Worm (Caenorhabditis elegans): ENCODE measurements around the gene sdz-38.
A peak's percentile ranks its signal among the peaks of the same experiment; 100 is the strongest.

The sdz-38 gene

ce11 chrII:10019669-10020068, 38.0 kb upstream of the sdz-38 start (continued):
- no peak for TF ChIP-seq him-1 (tag; optimal IDR thresholded peaks at IDR 0.05)
- no peak for TF ChIP-seq ceh-91 (GFP tag; IDR thresholded peaks at IDR 0.05)
- TF ChIP-seq lin-54 (GFP tag; optimal IDR thresholded peaks at IDR 0.05): no peak
- TF ChIP-seq ekl-4 (GFP tag; IDR thresholded peaks at IDR 0.05): no peak
- no peak for TF ChIP-seq T07F8.4 (tag; optimal IDR thresholded peaks at IDR 0.05)
- no peak for TF ChIP-seq let-607 (tag; optimal IDR thresholded peaks at IDR 0.05)
- TF ChIP-seq nhr-80 (tag; optimal IDR thresholded peaks at IDR 0.05): peak; percentile 23
- no peak for TF ChIP-seq ets-4 (GFP tag; optimal IDR thresholded peaks at IDR 0.05)
- peak; percentile 25 for TF ChIP-seq lin-40 (tag; optimal IDR thresholded peaks at IDR 0.05)
- no peak for TF ChIP-seq madf-10 (tag; optimal IDR thresholded peaks at IDR 0.05)

ce11 chrII:10017528-10017927, 35.9 kb upstream of the sdz-38 start:
- TF ChIP-seq die-1 (tag; optimal IDR thresholded peaks at IDR 0.05): no peak

- TF ChIP-seq ama-1 (optimal IDR thresholded peaks at IDR 0.05): peak; percentile 26
- TF ChIP-seq ama-1 (GFP tag; optimal IDR thresholded peaks at IDR 0.05): no peak
- TF ChIP-seq mxl-1 (tag; optimal IDR thresholded peaks at IDR 0.05): no peak
- peak; percentile 58 for TF ChIP-seq chd-7 (tag; optimal IDR thresholded peaks at IDR 0.05)
- peak; percentile 20 for TF ChIP-seq K12H6.12 (tag; optimal IDR thresholded peaks at IDR 0.05)
- TF ChIP-seq nfyb-1 (GFP tag; IDR thresholded peaks at IDR 0.05): 0 out of 2 replicates have a peak, but pooled peaks have one; percentile 65
- no peak for TF ChIP-seq F10E7.11 (tag; optimal IDR thresholded peaks at IDR 0.05)
- TF ChIP-seq mcd-1 (GFP tag; IDR thresholded peaks at IDR 0.05): peak; percentile 36; the same call in 1 of the 2 replicates
- TF ChIP-seq die-1 (tag; optimal IDR thresholded peaks at IDR 0.05): peak; percentile 12
- peak; percentile 13; the same call in 1 of the 2 replicates for TF ChIP-seq egrh-3 (GFP tag; IDR thresholded peaks at IDR 0.05)
- peak; percentile 63 for TF ChIP-seq lin-40 (tag; optimal IDR thresholded peaks at IDR 0.05)
- TF ChIP-seq ets-4 (GFP tag; optimal IDR thresholded peaks at IDR 0.05): no peak
- TF ChIP-seq ztf-26 (tag; optimal IDR thresholded peaks at IDR 0.05): peak; percentile 43
- peak; percentile 25; the same call in 1 of the 2 replicates for TF ChIP-seq dox-1 (GFP tag; IDR thresholded peaks at IDR 0.05)
- TF ChIP-seq atf-7 (tag; optimal IDR thresholded peaks at IDR 0.05): peak; percentile 25
- no peak for TF ChIP-seq bed-1 (GFP tag; IDR thresholded peaks at IDR 0.05)
- no peak for TF ChIP-seq lsy-27 (tag; optimal IDR thresholded peaks at IDR 0.05; ENCODE audit: borderline replicate concordance, insufficient read depth)
- TF ChIP-seq zfh-2 (GFP tag; conservative IDR thresholded peaks at IDR 0.05): peak; percentile 88
- peak; percentile 68 for TF ChIP-seq somi-1 (GFP tag; optimal IDR thresholded peaks at IDR 0.05)
- TF ChIP-seq K11D2.4 (GFP tag; IDR thresholded peaks at IDR 0.05): peak; percentile 69; the same call in 1 of the 2 replicates
- peak; percentile 42; the same call in 1 of the 2 replicates for TF ChIP-seq hmg-1.2 (GFP tag; IDR thresholded peaks at IDR 0.05)
- peak; percentile 33 for TF ChIP-seq attf-5 (GFP tag; optimal IDR thresholded peaks at IDR 0.05)
- TF ChIP-seq B0336.3 (GFP tag; IDR thresholded peaks at IDR 0.05): peak; percentile 46; the same call in 1 of the 2 replicates
- TF ChIP-seq lin-26 (GFP tag; IDR thresholded peaks at IDR 0.05): peak; percentile 63
- TF ChIP-seq cebp-1 (GFP tag; IDR thresholded peaks at IDR 0.05): no peak
- peak; percentile 33 for TF ChIP-seq cebp-1 (tag; optimal IDR thresholded peaks at IDR 0.05)
- TF ChIP-seq lag-1 (GFP tag; IDR thresholded peaks at IDR 0.05): no peak
- peak; percentile 0 for TF ChIP-seq ztf-3 (GFP tag; optimal IDR thresholded peaks at IDR 0.05)
Measured at ce11 chrII:10016013-10016412, 34.4 kb upstream of the sdz-38 start, which contains the start of gene lec-2. Gene lec-2, minus strand, starts transcription at chrII:10016183.

- TF ChIP-seq somi-1 (GFP tag; optimal IDR thresholded peaks at IDR 0.05) (no peak), Y56A3A.18 (GFP tag; IDR thresholded peaks at IDR 0.05) (no peak), bed-2 (GFP tag; IDR thresholded peaks at IDR 0.05) (no peak), B0261.1 (tag; optimal IDR thresholded peaks at IDR 0.05) (no peak), ztf-25 (GFP tag; IDR thresholded peaks at IDR 0.05) (no peak), T07F8.4 (tag; optimal IDR thresholded peaks at IDR 0.05) (no peak), sdz-38 (tag; optimal IDR thresholded peaks at IDR 0.05) (no peak), nhr-120 (GFP tag; IDR thresholded peaks at IDR 0.05) (no peak), hrde-1 (tag; optimal IDR thresholded peaks at IDR 0.05; ENCODE audit: borderline replicate concordance) (no peak), nhr-27 (tag; optimal IDR thresholded peaks at IDR 0.05) (no peak), ceh-58 (GFP tag; IDR thresholded peaks at IDR 0.05) (no peak), F49E8.2 (tag; optimal IDR thresholded peaks at IDR 0.05; ENCODE audit: insufficient read depth) (no peak)
Measured at ce11 chrII:10014384-10014783, 32.7 kb upstream of the sdz-38 start.
